Fruit fly (Drosophila melanogaster): ENCODE data around the gene CG6937.

dm6 chr3R:22546017-22546416 is 38.6 kb upstream of the CG6937 start:
- TF ChIP-seq psq (optimal IDR thresholded peaks at IDR 0.05), result no peak
- TF ChIP-seq EcR (GFP tag; optimal IDR thresholded peaks at IDR 0.05), result no peak

All from whole organism.